Fruit fly (Drosophila melanogaster): ENCODE results near the gene X11Lbeta.

X11Lbeta gene

DNA sequence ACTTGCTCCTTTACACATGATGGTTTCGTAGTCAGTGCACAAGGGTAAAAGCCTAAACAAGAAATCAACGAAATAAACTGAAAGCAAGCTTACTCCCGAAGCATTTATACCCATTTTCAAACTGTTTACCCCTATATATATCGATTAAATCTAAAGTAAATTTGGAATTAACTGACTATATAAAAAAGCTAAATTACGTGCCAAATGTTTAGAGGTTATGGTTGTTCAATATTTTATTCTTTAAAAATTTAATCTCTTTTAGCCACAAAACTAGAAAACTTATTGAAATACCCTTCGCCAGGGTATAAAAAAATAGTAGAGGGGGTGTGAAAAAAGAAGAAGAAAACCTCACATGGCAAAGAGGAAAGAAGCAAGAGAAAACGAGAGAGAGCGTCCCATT lies 104.3 kb downstream of the X11Lbeta start (continued):
- TF ChIP-seq CG6854 (GFP tag; optimal IDR thresholded peaks at IDR 0.05) = peak; percentile 39
- peak; percentile 43 for TF ChIP-seq Chrac-16 (GFP tag; optimal IDR thresholded peaks at IDR 0.05)
- TF ChIP-seq dmrt11E (tag; optimal IDR thresholded peaks at IDR 0.05) = peak; percentile 80
- TF ChIP-seq CG15601 (tag; optimal IDR thresholded peaks at IDR 0.05) = peak; percentile 52
- TF ChIP-seq ci (GFP tag; IDR thresholded peaks at IDR 0.05) = peak; percentile 21; the same call in 1 of the 3 replicates
- TF ChIP-seq stc (GFP tag; IDR thresholded peaks at IDR 0.05) = no peak
- TF ChIP-seq CG2712 (tag; optimal IDR thresholded peaks at IDR 0.05) = peak; percentile 78
- peak; percentile 44 for TF ChIP-seq Med (GFP tag)
- peak; percentile 34 for TF ChIP-seq CG13624 (GFP tag; optimal IDR thresholded peaks at IDR 0.05)
- TF ChIP-seq Ravus (GFP tag; IDR thresholded peaks at IDR 0.05) = no peak
- TF ChIP-seq CG4360 (GFP tag; IDR thresholded peaks at IDR 0.05) = no peak
- TF ChIP-seq inv (GFP tag; IDR thresholded peaks at IDR 0.05; ENCODE audit: partially characterized antibody) = no peak
- TF ChIP-seq CG14014 (GFP tag; IDR thresholded peaks at IDR 0.05) = peak; percentile 60; the same call in 1 of the 2 replicates
- peak; percentile 48 for TF ChIP-seq CG10147 (GFP tag; optimal IDR thresholded peaks at IDR 0.05)
- no peak for TF ChIP-seq CG5953 (GFP tag; IDR thresholded peaks at IDR 0.05)
- peak in 1 of 2 experiments; percentile 28 for TF ChIP-seq Trl (optimal IDR thresholded peaks at IDR 0.05)
- TF ChIP-seq Trl (GFP tag; optimal IDR thresholded peaks at IDR 0.05) = peak; percentile 15
- TF ChIP-seq CG8281 (tag; optimal IDR thresholded peaks at IDR 0.05) = peak; percentile 21
- TF ChIP-seq Dek (tag; optimal IDR thresholded peaks at IDR 0.05) = peak; percentile 38
- TF ChIP-seq CG1233 (GFP tag; optimal IDR thresholded peaks at IDR 0.05) = peak; percentile 12
- no peak for TF ChIP-seq Poxn (GFP tag; IDR thresholded peaks at IDR 0.05)
- peak; percentile 84 for TF ChIP-seq gem (tag; optimal IDR thresholded peaks at IDR 0.05)
- no peak for TF ChIP-seq crol (GFP tag; IDR thresholded peaks at IDR 0.05)
- TF ChIP-seq salm (tag; optimal IDR thresholded peaks at IDR 0.05) = peak; percentile 50
- peak; percentile 77 for TF ChIP-seq CG31441 (GFP tag; IDR thresholded peaks at IDR 0.05)
- TF ChIP-seq esg (GFP tag; conservative IDR thresholded peaks at IDR 0.05) = peak; percentile 43
- TF ChIP-seq CG4707 (GFP tag; optimal IDR thresholded peaks at IDR 0.05) = no peak
- no peak for TF ChIP-seq wor (GFP tag; IDR thresholded peaks at IDR 0.05)
- peak; percentile 59 for TF ChIP-seq gsb-n (tag; optimal IDR thresholded peaks at IDR 0.05)
- no peak for TF ChIP-seq Dip3 (GFP tag; optimal IDR thresholded peaks at IDR 0.05)
- no peak for TF ChIP-seq bbx (GFP tag; IDR thresholded peaks at IDR 0.05; ENCODE audit: partially characterized antibody)
- TF ChIP-seq exex (tag; optimal IDR thresholded peaks at IDR 0.05) = peak; percentile 11
- TF ChIP-seq ems (GFP tag; optimal IDR thresholded peaks at IDR 0.05) = no peak
- TF ChIP-seq zfh1 (GFP tag; IDR thresholded peaks at IDR 0.05) = 0 out of 3 replicates have a peak, but pooled peaks have one; percentile 17
- TF ChIP-seq H2.0 (GFP tag; IDR thresholded peaks at IDR 0.05) = 0 out of 2 replicates have a peak, but pooled peaks have one; percentile 16
- no peak for TF ChIP-seq CG10959 (GFP tag; IDR thresholded peaks at IDR 0.05)
- TF ChIP-seq nerfin-1 (tag; optimal IDR thresholded peaks at IDR 0.05) = no peak
- no peak for TF ChIP-seq gsb (GFP tag; IDR thresholded peaks at IDR 0.05)
- TF ChIP-seq CG11560 (tag; IDR thresholded peaks at IDR 0.05) = no peak
- peak; percentile 59 for TF ChIP-seq CG18619 (GFP tag; optimal IDR thresholded peaks at IDR 0.05)
- TF ChIP-seq vfl (GFP tag; optimal IDR thresholded peaks at IDR 0.05) = no peak
- 0 out of 2 replicates have a peak, but pooled peaks have one; percentile 13 for TF ChIP-seq sob (GFP tag; IDR thresholded peaks at IDR 0.05)
- TF ChIP-seq Bgb (GFP tag; IDR thresholded peaks at IDR 0.05; ENCODE audit: partially characterized antibody) = no peak
- no peak for TF ChIP-seq amos (GFP tag; IDR thresholded peaks at IDR 0.05; ENCODE audit: partially characterized antibody)
- peak; percentile 34 for TF ChIP-seq fd3F (GFP tag; optimal IDR thresholded peaks at IDR 0.05)
- TF ChIP-seq Abd-B (GFP tag; optimal IDR thresholded peaks at IDR 0.05) = peak; percentile 19
- TF ChIP-seq CG4404 (GFP tag; IDR thresholded peaks at IDR 0.05) = no peak
- no peak for TF ChIP-seq CG4730 (GFP tag; IDR thresholded peaks at IDR 0.05)
- peak; percentile 29; the same call in 1 of the 2 replicates for TF ChIP-seq onecut (GFP tag; IDR thresholded peaks at IDR 0.05)
- TF ChIP-seq Atf-2 (GFP tag; optimal IDR thresholded peaks at IDR 0.05) = peak; percentile 24
- no peak for TF ChIP-seq zen (tag; optimal IDR thresholded peaks at IDR 0.05)
- TF ChIP-seq gcm2 (GFP tag; optimal IDR thresholded peaks at IDR 0.05) = no peak
